Fruit fly (Drosophila melanogaster): ENCODE results near the gene TwdlT.

dm6 chr3R:27064099-27064498 lies 15.1 kb downstream of the TwdlT start, which contains the start of gene Nep5:
- TF ChIP-seq CTCF (optimal IDR thresholded peaks at IDR 0.05) = no peak
- no peak for TF ChIP-seq CG8478 (optimal IDR thresholded peaks at IDR 0.05)
